Worm (Caenorhabditis elegans) whole organism, young adult: ENCODE measurements around the gene eelo-1.

Experiments used
- B0336.3 ChIP-seq: fragments of 200-800 bp; sonication (Bioruptor generic); IDR thresholded peaks from 2 replicates; pipeline ENCODE4 v1.3.6; 2022; ENCODE audit warnings: missing genetic modification characterization, missing compliant biosample characterization
- F39B2.1 ChIP-seq: fragments of 200-800 bp; sonication (Bioruptor generic); IDR thresholded peaks from 2 replicates; pipeline ENCODE4 v1.3.6; 2022; ENCODE audit warnings: missing genetic modification reagents, missing genetic modification characterization, missing compliant biosample characterization
- F52B5.7 ChIP-seq: sonication (generic microtip); optimal IDR thresholded peaks from 2 replicates; lab custom pipeline; 2016; ENCODE audit warnings: mild to moderate bottlenecking, missing genetic modification characterization, missing compliant biosample characterization
- F55B11.4 ChIP-seq: sonication (generic microtip); optimal IDR thresholded peaks from 2 replicates; lab custom pipeline; 2016; ENCODE audit warnings: missing compliant biosample characterization, missing genetic modification characterization, borderline replicate concordance; ENCODE audit not compliant: insufficient read depth
- F57C9.4 ChIP-seq: sonication (generic microtip); optimal IDR thresholded peaks from 2 replicates; lab custom pipeline; 2017; ENCODE audit warnings: mild to moderate bottlenecking, missing genetic modification characterization, missing compliant biosample characterization
- K12H6.12 ChIP-seq: fragments of 200-800 bp; sonication (Bioruptor generic); optimal IDR thresholded peaks from 2 replicates; lab custom pipeline; 2018; ENCODE audit warnings: mild to moderate bottlenecking, missing genetic modification characterization, missing compliant biosample characterization
- Y56A3A.18 ChIP-seq: fragments of 200-800 bp; sonication (Bioruptor generic); IDR thresholded peaks from 2 replicates; pipeline ENCODE4 v1.3.6; 2022; ENCODE audit warnings: missing genetic modification reagents, missing genetic modification characterization, missing compliant biosample characterization
- Y79H2A.3 ChIP-seq: fragments of 200-800 bp; sonication (Bioruptor generic); conservative IDR thresholded peaks from 2 replicates; pipeline ENCODE4 v1.3.6; 2022; ENCODE audit warnings: missing genetic modification reagents, missing genetic modification characterization, missing compliant biosample characterization
- atf-7 ChIP-seq: sonication (generic microtip); optimal IDR thresholded peaks from 2 replicates; lab custom pipeline; 2017; ENCODE audit warnings: mild to moderate bottlenecking, missing genetic modification characterization, missing compliant biosample characterization
- attf-3 ChIP-seq: fragments of 200-800 bp; sonication (Bioruptor generic); conservative IDR thresholded peaks from 2 replicates; pipeline ENCODE4 v1.3.6; 2022; ENCODE audit warnings: missing genetic modification reagents, missing genetic modification characterization, missing compliant biosample characterization
- attf-6 ChIP-seq: fragments of 200-800 bp; sonication (Bioruptor generic); IDR thresholded peaks from 2 replicates; pipeline ENCODE4 v1.3.6; 2022; ENCODE audit warnings: missing genetic modification reagents, missing genetic modification characterization, missing compliant biosample characterization
- bed-2 ChIP-seq: fragments of 200-800 bp; sonication (Bioruptor generic); IDR thresholded peaks from 2 replicates; pipeline ENCODE4 v1.3.6; 2022; ENCODE audit warnings: missing genetic modification reagents, missing genetic modification characterization, missing compliant biosample characterization
- cebp-1 ChIP-seq, 2 experiments: fragments of 200-800 bp in 1 of 2; sonication (Bioruptor generic) in 1 of 2; sonication (generic microtip) in 1 of 2; IDR thresholded peaks in 1 of 2; optimal IDR thresholded peaks in 1 of 2; 2 replicates each; pipeline versions ENCODE4 v1.3.6 to Lab custom; 2017 to 2022; ENCODE audit warnings: missing compliant biosample characterization in 2 of 2, missing genetic modification characterization in 2 of 2, mild to moderate bottlenecking in 1 of 2, missing genetic modification reagents in 1 of 2, moderate library complexity in 1 of 2
- ceh-100 ChIP-seq: fragments of 200-800 bp; sonication (Bioruptor generic); IDR thresholded peaks from 2 replicates; pipeline ENCODE4 v1.3.6; 2022; ENCODE audit warnings: missing genetic modification reagents, missing genetic modification characterization, missing compliant biosample characterization
- ceh-27 ChIP-seq: fragments of 200-800 bp; sonication (Bioruptor generic); optimal IDR thresholded peaks from 2 replicates; lab custom pipeline; 2018; ENCODE audit warnings: mild to moderate bottlenecking, missing genetic modification characterization, moderate library complexity, missing compliant biosample characterization
- ceh-40 ChIP-seq: fragments of 200-800 bp; sonication (Bioruptor generic); IDR thresholded peaks from 2 replicates; pipeline ENCODE4 v1.3.6; 2022; ENCODE audit warnings: missing genetic modification characterization, missing compliant biosample characterization
- ceh-58 ChIP-seq: fragments of 200-800 bp; sonication (Bioruptor generic); IDR thresholded peaks from 2 replicates; pipeline ENCODE4 v1.3.6; 2022; ENCODE audit warnings: missing genetic modification characterization, missing compliant biosample characterization
- die-1 ChIP-seq: sonication (generic microtip); optimal IDR thresholded peaks from 2 replicates; lab custom pipeline; 2016; ENCODE audit warnings: missing genotype, mild to moderate bottlenecking, missing genetic modification characterization, missing compliant biosample characterization
- efl-1 ChIP-seq: fragments of 150-350 bp; optimal IDR thresholded peaks from 2 replicates; lab custom pipeline; 2014; ENCODE audit warnings: missing biosample characterization, missing genetic modification reagents, missing genetic modification characterization
- egl-18 ChIP-seq: fragments of 200-800 bp; sonication (Bioruptor generic); IDR thresholded peaks from 2 replicates; pipeline ENCODE4 v1.3.6; 2022; ENCODE audit warnings: missing genetic modification reagents, missing genetic modification characterization, missing compliant biosample characterization
- egl-44 ChIP-seq: fragments of 200-800 bp; sonication (Bioruptor generic); IDR thresholded peaks from 2 replicates; pipeline ENCODE4 v1.3.6; 2022; ENCODE audit warnings: missing genetic modification reagents, missing genetic modification characterization, missing compliant biosample characterization
- fkh-3 ChIP-seq: sonication (generic microtip); optimal IDR thresholded peaks from 2 replicates; lab custom pipeline; 2016; ENCODE audit warnings: mild to moderate bottlenecking, missing genetic modification characterization, missing compliant biosample characterization
- gei-17 ChIP-seq: fragments of 200-800 bp; sonication (Bioruptor generic); optimal IDR thresholded peaks from 2 replicates; lab custom pipeline; 2018; ENCODE audit warnings: mild to moderate bottlenecking, missing genetic modification characterization, missing compliant biosample characterization
- him-1 ChIP-seq: sonication (generic microtip); optimal IDR thresholded peaks from 2 replicates; lab custom pipeline; 2016; ENCODE audit warnings: missing genotype, missing genetic modification reagents, missing genetic modification characterization, missing compliant biosample characterization
- hlh-12 ChIP-seq: sonication (generic microtip); optimal IDR thresholded peaks from 2 replicates; lab custom pipeline; 2016; ENCODE audit warnings: missing genetic modification characterization, missing compliant biosample characterization
- hmg-1.2 ChIP-seq: fragments of 200-800 bp; sonication (Bioruptor generic); IDR thresholded peaks from 2 replicates; pipeline ENCODE4 v1.3.6; 2022; ENCODE audit warnings: missing genetic modification reagents, missing genetic modification characterization, missing compliant biosample characterization
- mcd-1 ChIP-seq: fragments of 200-800 bp; sonication (Bioruptor generic); IDR thresholded peaks from 2 replicates; pipeline ENCODE4 v1.3.6; 2022; ENCODE audit warnings: missing genetic modification reagents, missing genetic modification characterization, missing compliant biosample characterization
- mel-28 ChIP-seq: sonication (generic microtip); optimal IDR thresholded peaks from 2 replicates; lab custom pipeline; 2016; ENCODE audit warnings: borderline replicate concordance, mild to moderate bottlenecking, missing genetic modification characterization, missing compliant biosample characterization
- mes-4 ChIP-seq: sonication (generic microtip); optimal IDR thresholded peaks from 2 replicates; lab custom pipeline; 2016; ENCODE audit warnings: missing genotype, missing genetic modification characterization, missing compliant biosample characterization
- nfya-2 ChIP-seq: fragments of 200-800 bp; sonication (Bioruptor generic); IDR thresholded peaks from 2 replicates; pipeline ENCODE4 v1.3.6; 2022; ENCODE audit warnings: missing genetic modification reagents, missing genetic modification characterization, missing compliant biosample characterization
- rec-8 ChIP-seq, 2 experiments: sonication (generic microtip); optimal IDR thresholded peaks; 2 replicates each; lab custom pipeline; 2016; ENCODE audit warnings: mild to moderate bottlenecking in 2 of 2, missing genetic modification characterization in 2 of 2, missing genetic modification reagents in 2 of 2, missing genotype in 2 of 2, missing biosample characterization in 1 of 2, missing compliant biosample characterization in 1 of 2, moderate library complexity in 1 of 2
- rpc-1 ChIP-seq, 2 experiments: fragments of 150-350 bp in 1 of 2; sonication (generic microtip) in 1 of 2; optimal IDR thresholded peaks; 2 replicates each; lab custom pipeline; 2014 to 2018; ENCODE audit warnings: missing biosample characterization in 1 of 2, missing genetic modification characterization in 1 of 2, missing genetic modification reagents in 1 of 2, missing genotype in 1 of 2
- sea-2 ChIP-seq: fragments of 200-800 bp; sonication (Bioruptor generic); IDR thresholded peaks from 2 replicates; pipeline ENCODE4 v1.3.6; 2022; ENCODE audit warnings: missing genetic modification characterization, missing compliant biosample characterization
- somi-1 ChIP-seq: fragments of 200-800 bp; sonication (Bioruptor generic); optimal IDR thresholded peaks from 2 replicates; lab custom pipeline; 2018; ENCODE audit warnings: mild to moderate bottlenecking, missing genetic modification characterization, missing compliant biosample characterization
- sptf-2 ChIP-seq: fragments of 200-800 bp; sonication (Bioruptor generic); optimal IDR thresholded peaks from 2 replicates; lab custom pipeline; 2018; ENCODE audit warnings: mild to moderate bottlenecking, missing genetic modification characterization, missing compliant biosample characterization
- unc-62 ChIP-seq: fragments of 150-350 bp; optimal IDR thresholded peaks from 2 replicates; lab custom pipeline; 2014; ENCODE audit warnings: missing biosample characterization, missing genetic modification reagents, missing genetic modification characterization
- zim-3 ChIP-seq: sonication (generic microtip); optimal IDR thresholded peaks from 2 replicates; lab custom pipeline; 2017; ENCODE audit warnings: mild to moderate bottlenecking, missing genetic modification characterization, moderate library complexity, missing compliant biosample characterization
- ztf-22 ChIP-seq: fragments of 200-800 bp; sonication (Bioruptor generic); optimal IDR thresholded peaks from 2 replicates; lab custom pipeline; 2018; ENCODE audit warnings: mild to moderate bottlenecking, missing genetic modification characterization, moderate library complexity, missing compliant biosample characterization
- ztf-25 ChIP-seq: fragments of 200-800 bp; sonication (Bioruptor generic); IDR thresholded peaks from 2 replicates; pipeline ENCODE4 v1.3.6; 2022; ENCODE audit warnings: missing genetic modification reagents, missing genetic modification characterization, missing compliant biosample characterization
- ztf-26 ChIP-seq: sonication (generic microtip); optimal IDR thresholded peaks from 2 replicates; lab custom pipeline; 2017; ENCODE audit warnings: missing genetic modification characterization, missing compliant biosample characterization

eelo-1 gene

ce11 chrIII:1598927-1599326 is 40.6 kb upstream of the eelo-1 start (continued):
- TF ChIP-seq rpc-1 (optimal IDR thresholded peaks at IDR 0.05; lab: Kevin White, UChicago) (peak; percentile 76), rpc-1 (tag; optimal IDR thresholded peaks at IDR 0.05; lab: Kevin White, UChicago) (peak; percentile 92), die-1 (tag; lab: Kevin White, UChicago) (peak; percentile 70), mes-4 (tag; lab: Kevin White, UChicago) (no peak), egl-44 (GFP tag; lab: Robert Waterston, UW) (0 out of 2 replicates have a peak, but pooled peaks have one; percentile 49), mcd-1 (0 out of 2 replicates have a peak, but pooled peaks have one; percentile 5), Y56A3A.18 (GFP tag; lab: Robert Waterston, UW) (0 out of 2 replicates have a peak, but pooled peaks have one; percentile 21)

- TF ChIP-seq hlh-12 (tag; lab: Kevin White, UChicago) (no peak), hmg-1.2 (GFP tag; lab: Robert Waterston, UW) (peak; percentile 91)
These were observed 33.4 kb upstream of the eelo-1 start for ce11 chrIII:1591681-1592080.

- TF ChIP-seq egl-18 (GFP tag; lab: Robert Waterston, UW) (no peak), ztf-22 (GFP tag; lab: Kevin White, UChicago) (no peak), sptf-2 (GFP tag; lab: Kevin White, UChicago) (no peak), F55B11.4 (tag; lab: Kevin White, UChicago) (no peak), fkh-3 (tag; lab: Kevin White, UChicago) (no peak), rec-8 (tag; optimal IDR thresholded peaks at IDR 0.05; lab: Kevin White, UChicago) (no peak), cebp-1 (GFP tag; IDR thresholded peaks at IDR 0.05; lab: Robert Waterston, UW) (no peak), cebp-1 (tag; optimal IDR thresholded peaks at IDR 0.05; lab: Kevin White, UChicago) (no peak), mel-28 (tag; lab: Kevin White, UChicago) (no peak), ceh-40 (GFP tag; lab: Robert Waterston, UW) (no peak), K12H6.12 (tag; lab: Kevin White, UChicago) (no peak), B0336.3 (GFP tag; lab: Robert Waterston, UW) (no peak), ztf-25 (GFP tag; lab: Robert Waterston, UW) (no peak), somi-1 (GFP tag; lab: Kevin White, UChicago) (no peak), him-1 (no peak), attf-3 (no peak), attf-6 (no peak), ztf-26 (tag; lab: Kevin White, UChicago) (no peak), hmg-1.2 (GFP tag; lab: Robert Waterston, UW) (no peak), sea-2 (no peak)
- TF ChIP-seq, all 124 proteins: peak for 0
These were observed 25.9 kb upstream of the eelo-1 start for ce11 chrIII:1584216-1584715.

ce11 chrIII:1583529-1583928 is 25.2 kb upstream of the eelo-1 start:
- TF ChIP-seq die-1 (tag; lab: Kevin White, UChicago) (no peak), F52B5.7 (tag; lab: Kevin White, UChicago) (no peak), F39B2.1 (GFP tag; lab: Robert Waterston, UW) (no peak), ceh-58 (GFP tag; lab: Robert Waterston, UW) (no peak), atf-7 (tag; lab: Kevin White, UChicago) (no peak)
- TF ChIP-seq, all 124 proteins: peak for 0

ce11 chrIII:1580142-1580541 is 21.8 kb upstream of the eelo-1 start:
- TF ChIP-seq F57C9.4 (tag; lab: Kevin White, UChicago), result no peak
- no peak for TF ChIP-seq unc-62 (GFP tag; lab: Kevin White, UChicago)
- no peak for TF ChIP-seq ceh-27 (GFP tag; lab: Kevin White, UChicago)
- TF ChIP-seq bed-2 (GFP tag; lab: Robert Waterston, UW), result no peak
- TF ChIP-seq nfya-2 (GFP tag; lab: Robert Waterston, UW), result no peak
- no peak for TF ChIP-seq efl-1
- TF ChIP-seq gei-17, result no peak
- TF ChIP-seq Y79H2A.3 (GFP tag; lab: Robert Waterston, UW), result no peak
- no peak for TF ChIP-seq mcd-1
- no peak for TF ChIP-seq ceh-100 (GFP tag; lab: Robert Waterston, UW)
- TF ChIP-seq zim-3 (tag; lab: Kevin White, UChicago), result no peak
